Worm (Caenorhabditis elegans) whole organism, L4 larva: ENCODE data around the gene ret-1.

Source experiments
- D1046.2 ChIP-seq: fragments of 200-800 bp; sonication (Bioruptor generic); IDR thresholded peaks from 2 replicates; pipeline ENCODE4 v1.3.6; 2022; ENCODE audit warnings: missing genetic modification characterization, missing compliant biosample characterization
- F44E2.7 ChIP-seq: fragments of 200-800 bp; sonication (Bioruptor generic); IDR thresholded peaks from 2 replicates; pipeline ENCODE4 v2.1.2; 2022; ENCODE audit warnings: missing genetic modification characterization, missing compliant biosample characterization
- R02D3.7 ChIP-seq: fragments of 150-350 bp; sonication (generic microtip); optimal IDR thresholded peaks from 3 replicates; lab custom pipeline; 2014; ENCODE audit warnings: missing biosample characterization, missing genetic modification characterization
- Y105C5A.15 ChIP-seq: fragments of 200-800 bp; sonication (Bioruptor generic); IDR thresholded peaks from 2 replicates; pipeline ENCODE4 v1.3.6; 2022; ENCODE audit warnings: missing genetic modification characterization, missing compliant biosample characterization
- Y48G9A.11 ChIP-seq: fragments of 200-800 bp; sonication (Bioruptor generic); IDR thresholded peaks from 2 replicates; pipeline ENCODE4 v1.3.6; 2022; ENCODE audit warnings: missing genetic modification reagents, missing genetic modification characterization, missing compliant biosample characterization
- Y5F2A.4 ChIP-seq: fragments of 200-800 bp; sonication (Bioruptor generic); optimal IDR thresholded peaks from 2 replicates; lab custom pipeline; 2018; ENCODE audit warnings: mild to moderate bottlenecking, missing genetic modification characterization, missing compliant biosample characterization
- aha-1 ChIP-seq: fragments of 150-350 bp; peaks from one replicate; lab custom pipeline; 2014; ENCODE audit warnings: missing biosample characterization, missing genetic modification characterization
- arid-1 ChIP-seq: fragments of 200-800 bp; sonication (Bioruptor generic); conservative IDR thresholded peaks from 2 replicates; pipeline ENCODE4 v1.3.6; 2022; ENCODE audit warnings: missing genetic modification reagents, missing genetic modification characterization, missing compliant biosample characterization
- ceh-20 ChIP-seq: fragments of 200-800 bp; sonication (Bioruptor generic); IDR thresholded peaks from 2 replicates; pipeline ENCODE4 v1.3.6; 2022; ENCODE audit warnings: missing genetic modification reagents, missing genetic modification characterization, missing compliant biosample characterization
- ceh-44 ChIP-seq: fragments of 200-800 bp; sonication (Bioruptor generic); IDR thresholded peaks from 2 replicates; pipeline ENCODE4 v1.3.6; 2022; ENCODE audit warnings: missing genetic modification reagents, missing genetic modification characterization, missing compliant biosample characterization
- cey-2 ChIP-seq: sonication (generic microtip); optimal IDR thresholded peaks from 3 replicates; lab custom pipeline; 2017; ENCODE audit warnings: missing genetic modification characterization, mild to moderate bottlenecking, missing compliant biosample characterization, antibody characterized with exemption, borderline replicate concordance; ENCODE audit not compliant: insufficient read depth
- ctbp-1 ChIP-seq: fragments of 200-800 bp; sonication (Bioruptor generic); IDR thresholded peaks from 2 replicates; pipeline ENCODE4 v1.3.6; 2022; ENCODE audit warnings: missing genetic modification reagents, missing genetic modification characterization, missing compliant biosample characterization
- daf-16 ChIP-seq, 3 experiments: sonication (generic microtip); optimal IDR thresholded peaks; 2 replicates each; lab custom pipeline; 2016 to 2017; ENCODE audit warnings: missing genetic modification characterization in 3 of 3, missing genetic modification reagents in 3 of 3, mild to moderate bottlenecking in 2 of 3, missing compliant biosample characterization in 2 of 3, missing biosample characterization in 1 of 3, moderate library complexity in 1 of 3
- daf-19 ChIP-seq: fragments of 200-800 bp; sonication (Bioruptor generic); conservative IDR thresholded peaks from 2 replicates; pipeline ENCODE4 v1.3.6; 2022; ENCODE audit warnings: missing genetic modification characterization, missing compliant biosample characterization
- dmd-6 ChIP-seq: fragments of 200-800 bp; sonication (Bioruptor generic); IDR thresholded peaks from 2 replicates; pipeline ENCODE4 v1.3.6; 2022; ENCODE audit warnings: missing genetic modification reagents, missing genetic modification characterization, missing compliant biosample characterization
- dmd-8 ChIP-seq: fragments of 200-800 bp; sonication (Bioruptor generic); IDR thresholded peaks from 2 replicates; pipeline ENCODE4 v1.3.6; 2022; ENCODE audit warnings: missing genetic modification characterization, missing compliant biosample characterization
- duxl-1 ChIP-seq: sonication (generic microtip); optimal IDR thresholded peaks from 2 replicates; lab custom pipeline; 2016; ENCODE audit warnings: mild to moderate bottlenecking, missing genetic modification characterization, moderate library complexity, missing compliant biosample characterization; ENCODE audit not compliant: poor library complexity
- dve-1 ChIP-seq: sonication (generic microtip); optimal IDR thresholded peaks from 2 replicates; lab custom pipeline; 2017; ENCODE audit warnings: antibody characterized with exemption, mild to moderate bottlenecking, missing genetic modification characterization, missing compliant biosample characterization; ENCODE audit not compliant: insufficient read depth
- fos-1 ChIP-seq: fragments of 150-350 bp; optimal IDR thresholded peaks from 2 replicates; lab custom pipeline; 2014; ENCODE audit warnings: missing biosample characterization, missing genetic modification characterization
- hif-1 ChIP-seq, 2 experiments: sonication (generic microtip); optimal IDR thresholded peaks; 2 replicates each; lab custom pipeline; 2016 to 2017; ENCODE audit warnings: missing compliant biosample characterization in 2 of 2, missing genetic modification characterization in 2 of 2, missing genetic modification reagents in 2 of 2, missing genotype in 2 of 2, mild to moderate bottlenecking in 1 of 2
- hlh-11 ChIP-seq: fragments of 200-800 bp; sonication (Bioruptor generic); optimal IDR thresholded peaks from 2 replicates; lab custom pipeline; 2018; ENCODE audit warnings: mild to moderate bottlenecking, missing genetic modification characterization, missing compliant biosample characterization
- hlh-30 ChIP-seq: sonication (generic microtip); optimal IDR thresholded peaks from 2 replicates; lab custom pipeline; 2017; ENCODE audit warnings: antibody characterized with exemption, mild to moderate bottlenecking, missing genetic modification characterization, missing compliant biosample characterization; ENCODE audit not compliant: insufficient read depth
- hmg-1.1 ChIP-seq: fragments of 200-800 bp; sonication (Bioruptor generic); IDR thresholded peaks from 2 replicates; pipeline ENCODE4 v1.3.6; 2022; ENCODE audit warnings: missing genetic modification reagents, missing genetic modification characterization, missing compliant biosample characterization
- lin-15B ChIP-seq: fragments of 150-350 bp; sonication (generic microtip); optimal IDR thresholded peaks from 3 replicates; lab custom pipeline; 2014; ENCODE audit warnings: missing biosample characterization, missing genetic modification characterization
- lin-29 ChIP-seq: fragments of 200-800 bp; sonication (Bioruptor generic); IDR thresholded peaks from 2 replicates; pipeline ENCODE4 v1.3.6; 2022; ENCODE audit warnings: missing genetic modification reagents, missing genetic modification characterization, missing compliant biosample characterization
- lin-39 ChIP-seq: fragments of 150-350 bp; optimal IDR thresholded peaks from 2 replicates; lab custom pipeline; 2014; ENCODE audit warnings: missing biosample characterization, missing genetic modification reagents, missing genetic modification characterization
- mdl-1 ChIP-seq, 2 experiments: fragments of 150-350 bp in 1 of 2; sonication (generic microtip) in 1 of 2; optimal IDR thresholded peaks; 2 replicates each; lab custom pipeline; 2014 to 2017; ENCODE audit warnings: missing biosample characterization in 2 of 2, missing genetic modification characterization in 2 of 2
- mep-1 ChIP-seq: fragments of 150-350 bp; sonication (generic microtip); optimal IDR thresholded peaks from 3 replicates; lab custom pipeline; 2014; ENCODE audit warnings: missing biosample characterization, missing genetic modification characterization
- mes-2 ChIP-seq: sonication (generic microtip); optimal IDR thresholded peaks from 2 replicates; lab custom pipeline; 2016; ENCODE audit warnings: missing genotype, mild to moderate bottlenecking, missing genetic modification characterization, missing compliant biosample characterization; ENCODE audit not compliant: poor library complexity, severe bottlenecking
- nhr-11 ChIP-seq: fragments of 150-350 bp; optimal IDR thresholded peaks from 2 replicates; lab custom pipeline; 2014; ENCODE audit warnings: missing biosample characterization, missing genetic modification characterization
- nhr-25 ChIP-seq: sonication (generic microtip); optimal IDR thresholded peaks from 2 replicates; lab custom pipeline; 2017; ENCODE audit warnings: missing genetic modification characterization, mild to moderate bottlenecking, missing compliant biosample characterization, antibody characterized with exemption, moderate library complexity, borderline replicate concordance; ENCODE audit not compliant: insufficient read depth
- nhr-41 ChIP-seq: fragments of 200-800 bp; sonication (Bioruptor generic); IDR thresholded peaks from 2 replicates; pipeline ENCODE4 v1.3.6; 2022; ENCODE audit warnings: missing genetic modification reagents, missing genetic modification characterization, missing compliant biosample characterization
- nhr-48 ChIP-seq: sonication (generic microtip); optimal IDR thresholded peaks from 2 replicates; lab custom pipeline; 2016; ENCODE audit warnings: mild to moderate bottlenecking, missing genetic modification characterization, missing compliant biosample characterization
- nhr-77 ChIP-seq: fragments of 150-350 bp; optimal IDR thresholded peaks from 2 replicates; lab custom pipeline; 2014; ENCODE audit warnings: missing biosample characterization, missing genetic modification characterization
- pha-4 ChIP-seq, 2 experiments: fragments of 150-350 bp in 1 of 2; fragments of 200-800 bp in 1 of 2; sonication (Bioruptor generic) in 1 of 2; IDR thresholded peaks in 1 of 2; optimal IDR thresholded peaks in 1 of 2; 2 replicates each; pipeline versions ENCODE4 v1.3.6 to Lab custom; 2014 to 2022; ENCODE audit warnings: missing genetic modification characterization in 2 of 2, missing genetic modification reagents in 2 of 2, missing biosample characterization in 1 of 2, missing compliant biosample characterization in 1 of 2
- rbr-2 ChIP-seq: sonication (generic microtip); optimal IDR thresholded peaks from 2 replicates; lab custom pipeline; 2016; ENCODE audit warnings: missing genotype, missing genetic modification characterization, missing compliant biosample characterization
- snpc-1.2 ChIP-seq: fragments of 200-800 bp; sonication (Bioruptor generic); IDR thresholded peaks from 2 replicates; pipeline ENCODE4 v1.3.6; 2022; ENCODE audit warnings: missing genetic modification reagents, missing genetic modification characterization, missing compliant biosample characterization
- tag-97 ChIP-seq: fragments of 200-800 bp; sonication (Bioruptor generic); IDR thresholded peaks from 2 replicates; pipeline ENCODE4 v1.3.6; 2022; ENCODE audit warnings: missing genetic modification characterization, missing compliant biosample characterization
- unc-39 ChIP-seq: sonication (generic microtip); optimal IDR thresholded peaks from 2 replicates; lab custom pipeline; 2017; ENCODE audit warnings: missing biosample characterization, missing genetic modification characterization
- zip-11 ChIP-seq: fragments of 200-800 bp; sonication (Bioruptor generic); IDR thresholded peaks from 2 replicates; pipeline ENCODE4 v1.3.6; 2022; ENCODE audit warnings: missing genetic modification characterization, missing compliant biosample characterization
- zip-2 ChIP-seq: fragments of 150-350 bp; optimal IDR thresholded peaks from 2 replicates; lab custom pipeline; 2014; ENCODE audit warnings: missing biosample characterization, missing genetic modification characterization

ret-1 gene

DNA sequence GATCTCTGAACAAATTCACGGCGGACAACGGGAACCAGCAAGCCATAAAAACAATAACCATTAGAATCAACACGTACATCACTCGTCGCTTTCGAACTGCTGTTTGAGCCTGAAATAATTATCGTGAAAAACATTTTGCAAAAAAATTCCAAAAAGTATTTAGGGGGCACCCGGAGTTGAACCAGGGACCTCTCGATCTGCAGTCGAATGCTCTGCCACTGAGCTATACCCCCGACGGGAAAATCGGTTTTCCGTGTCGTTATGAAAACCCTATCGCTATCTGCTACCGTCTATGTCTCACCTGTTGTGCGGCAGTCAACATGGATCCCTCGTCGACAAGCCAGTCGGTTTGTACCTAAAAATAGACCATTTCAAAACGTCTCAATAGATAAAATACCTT is 8.4 kb upstream of the ret-1 start (continued):
- TF ChIP-seq ceh-44 (GFP tag; lab: Robert Waterston, UW) (no peak), dmd-6 (no peak; the same call in 1 of the 2 replicates), Y48G9A.11 (GFP tag; lab: Robert Waterston, UW) (0 out of 2 replicates have a peak, but pooled peaks have one; percentile 28), nhr-25 (no peak), nhr-11 (tag; lab: Kevin White, UChicago) (no peak), snpc-1.2 (no peak), daf-19 (GFP tag; lab: Robert Waterston, UW) (peak; percentile 55; the same call in 1 of the 2 replicates), rbr-2 (tag; lab: Kevin White, UChicago) (peak; percentile 31), hif-1 (tag; optimal IDR thresholded peaks at IDR 0.05; lab: Kevin White, UChicago) (no peak), arid-1 (peak; percentile 62; the same call in 1 of the 2 replicates), hmg-1.1 (GFP tag; lab: Robert Waterston, UW) (peak; percentile 58; the same call in 1 of the 2 replicates), mep-1 (tag; lab: Kevin White, UChicago) (no peak), lin-15B (tag; lab: Kevin White, UChicago) (no peak), hlh-30 (no peak), dve-1 (tag; lab: Kevin White, UChicago) (no peak), zip-11 (GFP tag; lab: Robert Waterston, UW) (no peak), lin-29 (peak; percentile 48; the same call in 1 of the 2 replicates), nhr-48 (peak; percentile 15), ctbp-1 (peak; percentile 59; the same call in 1 of the 2 replicates), R02D3.7 (tag; lab: Kevin White, UChicago) (no peak), ceh-20 (GFP tag; lab: Robert Waterston, UW) (0 out of 2 replicates have a peak, but pooled peaks have one; percentile 58), F44E2.7 (GFP tag; lab: Robert Waterston, UW) (peak; percentile 70; the same call in 1 of the 2 replicates), cey-2 (tag; lab: Kevin White, UChicago) (no peak), nhr-41 (no peak), mdl-1 (tag; optimal IDR thresholded peaks at IDR 0.05; lab: Kevin White, UChicago) (no peak), hlh-11 (tag; lab: Kevin White, UChicago) (no peak), nhr-77 (tag; lab: Kevin White, UChicago) (peak; percentile 6), dmd-8 (GFP tag; lab: Robert Waterston, UW) (peak; percentile 78; the same call in 1 of the 2 replicates), daf-16 (GFP tag; optimal IDR thresholded peaks at IDR 0.05; lab: Kevin White, UChicago) (peak in 1 of 2 experiments; percentile 37), daf-16 (tag; optimal IDR thresholded peaks at IDR 0.05; lab: Kevin White, UChicago) (peak; percentile 66), duxl-1 (tag; lab: Kevin White, UChicago) (peak; percentile 48), Y105C5A.15 (GFP tag; lab: Robert Waterston, UW) (no peak), unc-39 (tag; lab: Kevin White, UChicago) (no peak), pha-4 (GFP tag; IDR thresholded peaks at IDR 0.05; lab: Robert Waterston, UW) (peak; percentile 71; the same call in 1 of the 2 replicates), pha-4 (tag; optimal IDR thresholded peaks at IDR 0.05; lab: Kevin White, UChicago) (no peak), fos-1 (no peak), zip-2 (tag; lab: Kevin White, UChicago) (no peak), mes-2 (tag; lab: Kevin White, UChicago) (no peak), D1046.2 (GFP tag; lab: Robert Waterston, UW) (peak; percentile 70; the same call in 1 of the 2 replicates)

DNA sequence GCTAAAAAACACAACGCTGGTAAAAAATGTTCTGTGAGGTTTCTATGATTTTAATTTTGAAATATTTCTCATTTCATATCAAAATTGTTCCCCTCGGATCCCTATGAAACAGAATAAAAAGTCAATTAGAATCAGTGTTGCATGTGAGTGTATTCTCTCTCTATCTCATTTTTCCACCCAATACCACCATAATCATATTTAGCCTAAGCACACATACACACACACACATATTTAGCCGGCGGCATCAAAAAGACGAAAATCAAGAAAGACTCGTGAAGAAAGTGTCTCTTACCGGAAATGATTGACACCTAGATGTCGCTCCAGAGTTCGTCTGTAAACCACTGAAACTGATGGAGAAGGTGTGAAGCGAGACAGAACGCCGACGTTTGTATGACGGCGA is 7.0 kb upstream of the ret-1 start:
- no peak for TF ChIP-seq nhr-77 (tag; lab: Kevin White, UChicago)
- TF ChIP-seq Y5F2A.4: no peak
- no peak for TF ChIP-seq lin-39 (tag; lab: Kevin White, UChicago)
- TF ChIP-seq R02D3.7 (tag; lab: Kevin White, UChicago): no peak
- TF ChIP-seq dmd-6: 0 out of 2 replicates have a peak, but pooled peaks have one; percentile 21
- TF ChIP-seq tag-97: no peak
- no peak for TF ChIP-seq D1046.2 (GFP tag; lab: Robert Waterston, UW)
- TF ChIP-seq aha-1 (tag; lab: Kevin White, UChicago): peak; percentile 72
- TF ChIP-seq, all 104 proteins: peak for 2
